Fruit fly (Drosophila melanogaster) whole organism, embryonic: Measurements from ENCODE around the gene CG15425.

Source experiments
- Blimp-1 ChIP-seq: fragments of 200-800 bp; sonication (Bioruptor generic); optimal IDR thresholded peaks from 3 replicates; lab custom pipeline; 2018; ENCODE audit warnings: missing biosample characterization, missing genetic modification characterization, mild to moderate bottlenecking, moderate library complexity, missing genetic modification reagents
- CG10462 ChIP-seq: fragments of 200-800 bp; sonication (Bioruptor generic); optimal IDR thresholded peaks from 2 replicates; lab custom pipeline; 2016; ENCODE audit warnings: missing biosample characterization, missing genetic modification characterization
- CG10654 ChIP-seq: fragments of 200-800 bp; sonication (Bioruptor generic); optimal IDR thresholded peaks from 2 replicates; lab custom pipeline; 2016; ENCODE audit warnings: missing biosample characterization, missing genetic modification characterization
- CG11093 ChIP-seq: fragments of 200-800 bp; sonication (Bioruptor generic); IDR thresholded peaks from 3 replicates; pipeline ENCODE4 v1.3.6; 2022; ENCODE audit warnings: missing biosample characterization, missing genetic modification characterization
- CG11723 ChIP-seq: fragments of 200-800 bp; sonication (Bioruptor generic); optimal IDR thresholded peaks from 2 replicates; lab custom pipeline; 2017; ENCODE audit warnings: missing biosample characterization, mild to moderate bottlenecking, missing genetic modification characterization
- CG1603 ChIP-seq: fragments of 200-800 bp; sonication (Bioruptor generic); optimal IDR thresholded peaks from 2 replicates; lab custom pipeline; 2019; ENCODE audit warnings: missing biosample characterization, mild to moderate bottlenecking, missing genetic modification characterization, moderate library complexity
- CG1647 ChIP-seq: fragments of 200-800 bp; sonication (Bioruptor generic); optimal IDR thresholded peaks from 3 replicates; lab custom pipeline; 2016; ENCODE audit warnings: missing biosample characterization, missing genetic modification characterization
- CG17359 ChIP-seq: fragments of 200-800 bp; sonication (Bioruptor generic); optimal IDR thresholded peaks from 3 replicates; lab custom pipeline; 2018; ENCODE audit warnings: missing biosample characterization, mild to moderate bottlenecking, missing genetic modification characterization, moderate library complexity
- CG18599 ChIP-seq: fragments of 200-800 bp; sonication (Bioruptor generic); optimal IDR thresholded peaks from 3 replicates; lab custom pipeline; 2017; ENCODE audit warnings: missing biosample characterization, missing genetic modification characterization, mild to moderate bottlenecking, moderate library complexity, missing genetic modification reagents
- CG18764 ChIP-seq: fragments of 200-800 bp; sonication (Bioruptor generic); optimal IDR thresholded peaks from 3 replicates; lab custom pipeline; 2016; ENCODE audit warnings: missing biosample characterization, missing genetic modification characterization
- CG32767 ChIP-seq: fragments of 200-800 bp; sonication (Bioruptor generic); IDR thresholded peaks from 2 replicates; pipeline ENCODE4 v1.3.6; 2022; ENCODE audit warnings: missing biosample characterization, missing genetic modification characterization
- CG42726 ChIP-seq: fragments of 200-800 bp; sonication (Bioruptor generic); IDR thresholded peaks from 2 replicates; pipeline ENCODE4 v1.3.6; 2022; ENCODE audit warnings: missing biosample characterization, missing genetic modification characterization; ENCODE audit not compliant: partially characterized antibody
- CG4328 ChIP-seq: fragments of 200-800 bp; sonication (Bioruptor generic); optimal IDR thresholded peaks from 3 replicates; lab custom pipeline; 2017; ENCODE audit warnings: missing biosample characterization, missing genetic modification reagents, missing genetic modification characterization
- CG4617 ChIP-seq: fragments of 200-800 bp; sonication (Bioruptor generic); optimal IDR thresholded peaks from 3 replicates; lab custom pipeline; 2016; ENCODE audit warnings: missing biosample characterization, missing genetic modification characterization, borderline replicate concordance
- CG5245 ChIP-seq: fragments of 200-800 bp; sonication (Bioruptor generic); optimal IDR thresholded peaks from 3 replicates; lab custom pipeline; 2016; ENCODE audit warnings: missing biosample characterization, missing genetic modification characterization
- CG7839 ChIP-seq: fragments of 200-800 bp; sonication (Bioruptor generic); optimal IDR thresholded peaks from 3 replicates; lab custom pipeline; 2018; ENCODE audit warnings: missing biosample characterization, mild to moderate bottlenecking, missing genetic modification characterization, moderate library complexity
- CG9437 ChIP-seq: fragments of 200-800 bp; sonication (Bioruptor generic); optimal IDR thresholded peaks from 2 replicates; lab custom pipeline; 2018; ENCODE audit warnings: missing biosample characterization, mild to moderate bottlenecking, missing genetic modification characterization
- CG9932 ChIP-seq: fragments of 200-800 bp; sonication (Bioruptor generic); IDR thresholded peaks from 2 replicates; pipeline ENCODE4 v1.3.6; 2022; ENCODE audit warnings: missing biosample characterization, missing genetic modification characterization
- CoRest ChIP-seq: fragments of 200-800 bp; sonication (Bioruptor generic); optimal IDR thresholded peaks from 3 replicates; lab custom pipeline; 2018; ENCODE audit warnings: missing biosample characterization, mild to moderate bottlenecking, missing genetic modification characterization, moderate library complexity
- Dbx ChIP-seq: fragments of 200-800 bp; sonication (Bioruptor generic); IDR thresholded peaks from 3 replicates; pipeline ENCODE4 v1.3.6; 2022; ENCODE audit warnings: missing biosample characterization, missing genetic modification characterization
- Dp ChIP-seq: fragments of 200-800 bp; sonication (Bioruptor generic); optimal IDR thresholded peaks from 2 replicates; lab custom pipeline; 2018; ENCODE audit warnings: missing biosample characterization, mild to moderate bottlenecking, missing genetic modification characterization, moderate library complexity
- Dref ChIP-seq: fragments of 200-800 bp; sonication (Bioruptor generic); IDR thresholded peaks from 2 replicates; pipeline ENCODE4 v1.3.6; 2022; ENCODE audit warnings: missing biosample characterization, missing genetic modification characterization
- E2f2 ChIP-seq: fragments of 200-800 bp; sonication (Bioruptor generic); IDR thresholded peaks from 2 replicates; pipeline ENCODE4 v1.3.6; 2022; ENCODE audit warnings: missing biosample characterization, missing genetic modification characterization
- Hand ChIP-seq: fragments of 200-800 bp; sonication (Bioruptor generic); optimal IDR thresholded peaks from 2 replicates; lab custom pipeline; 2017; ENCODE audit warnings: mild to moderate bottlenecking, missing biosample characterization, missing genetic modification reagents, missing genetic modification characterization
- Max ChIP-seq: fragments of 200-800 bp; sonication (Bioruptor generic); optimal IDR thresholded peaks from 2 replicates; lab custom pipeline; 2016; ENCODE audit warnings: missing biosample characterization, mild to moderate bottlenecking, missing genetic modification characterization
- Meics ChIP-seq: fragments of 200-800 bp; sonication (Bioruptor generic); optimal IDR thresholded peaks from 2 replicates; lab custom pipeline; 2017; ENCODE audit warnings: missing biosample characterization, mild to moderate bottlenecking, missing genetic modification characterization
- NfI ChIP-seq: fragments of 200-800 bp; sonication (Bioruptor generic); optimal IDR thresholded peaks from 3 replicates; lab custom pipeline; 2018; ENCODE audit warnings: missing biosample characterization, mild to moderate bottlenecking, missing genetic modification characterization, moderate library complexity
- Ravus ChIP-seq: fragments of 200-800 bp; sonication (Bioruptor generic); IDR thresholded peaks from 2 replicates; pipeline ENCODE4 v1.3.6; 2022; ENCODE audit warnings: missing biosample characterization, missing genetic modification characterization
- Rfx ChIP-seq: fragments of 200-800 bp; sonication (Bioruptor generic); IDR thresholded peaks from 2 replicates; pipeline ENCODE4 v1.3.6; 2022; ENCODE audit warnings: missing biosample characterization, missing genetic modification characterization
- Usf ChIP-seq: fragments of 200-800 bp; sonication (Bioruptor generic); optimal IDR thresholded peaks from 2 replicates; lab custom pipeline; 2017; ENCODE audit warnings: missing genotype, missing biosample characterization, missing genetic modification characterization
- YL-1 ChIP-seq: fragments of 200-800 bp; sonication (Bioruptor generic); optimal IDR thresholded peaks from 3 replicates; lab custom pipeline; 2017; ENCODE audit warnings: missing biosample characterization, mild to moderate bottlenecking, missing genetic modification characterization
- bbx ChIP-seq: fragments of 200-800 bp; sonication (Bioruptor generic); IDR thresholded peaks from 2 replicates; pipeline ENCODE4 v1.3.6; 2022; ENCODE audit warnings: missing biosample characterization, missing genetic modification characterization; ENCODE audit not compliant: partially characterized antibody
- br ChIP-seq: fragments of >200 bp; optimal IDR thresholded peaks from 2 replicates; lab custom pipeline; 2017
- caup ChIP-seq: fragments of 200-800 bp; sonication (Bioruptor generic); optimal IDR thresholded peaks from 3 replicates; lab custom pipeline; 2017; ENCODE audit warnings: missing biosample characterization, mild to moderate bottlenecking, missing genetic modification characterization, moderate library complexity; ENCODE audit not compliant: severe bottlenecking
- cwo ChIP-seq: fragments of 200-800 bp; sonication (Bioruptor generic); optimal IDR thresholded peaks from 3 replicates; lab custom pipeline; 2017; ENCODE audit warnings: missing biosample characterization, missing genetic modification characterization, mild to moderate bottlenecking, moderate library complexity, missing genetic modification reagents
- grau ChIP-seq: fragments of 200-800 bp; optimal IDR thresholded peaks from 3 replicates; lab custom pipeline; 2019; ENCODE audit warnings: missing biosample characterization, mild to moderate bottlenecking, missing genetic modification characterization, moderate library complexity
- ind ChIP-seq: fragments of 200-800 bp; sonication (Bioruptor generic); optimal IDR thresholded peaks from 3 replicates; lab custom pipeline; 2016; ENCODE audit warnings: missing biosample characterization, missing genetic modification characterization
- insv ChIP-seq, 2 experiments: fragments of 200-800 bp; sonication (Bioruptor generic); optimal IDR thresholded peaks; 3 replicates each; lab custom pipeline; 2016 to 2018; ENCODE audit warnings: missing biosample characterization in 2 of 2, missing genetic modification characterization in 2 of 2
- lab ChIP-seq: fragments of 200-800 bp; sonication (Bioruptor generic); optimal IDR thresholded peaks from 3 replicates; lab custom pipeline; 2017; ENCODE audit warnings: missing biosample characterization, missing genetic modification characterization, mild to moderate bottlenecking, moderate library complexity, missing genetic modification reagents
- mam ChIP-seq: fragments of 200-800 bp; sonication (Bioruptor generic); optimal IDR thresholded peaks from 3 replicates; lab custom pipeline; 2016; ENCODE audit warnings: missing biosample characterization, missing genetic modification characterization
- nau ChIP-seq: fragments of 200-800 bp; sonication (Bioruptor generic); optimal IDR thresholded peaks from 3 replicates; lab custom pipeline; 2017; ENCODE audit warnings: missing biosample characterization, mild to moderate bottlenecking, missing genetic modification characterization, missing genetic modification reagents
- onecut ChIP-seq: fragments of 200-800 bp; sonication (Bioruptor generic); IDR thresholded peaks from 2 replicates; pipeline ENCODE4 v1.3.6; 2022; ENCODE audit warnings: missing biosample characterization, missing genetic modification characterization
- phol ChIP-seq: fragments of 200-800 bp; sonication (Bioruptor generic); optimal IDR thresholded peaks from 3 replicates; lab custom pipeline; 2018; ENCODE audit warnings: missing biosample characterization, mild to moderate bottlenecking, missing genetic modification characterization, moderate library complexity
- row ChIP-seq: fragments of 200-800 bp; sonication (Bioruptor generic); IDR thresholded peaks from 3 replicates; pipeline ENCODE4 v1.3.6; 2022; ENCODE audit warnings: missing biosample characterization, missing genetic modification characterization
- scrt ChIP-seq: fragments of 200-800 bp; sonication (Bioruptor generic); optimal IDR thresholded peaks from 2 replicates; lab custom pipeline; 2018; ENCODE audit warnings: missing biosample characterization, mild to moderate bottlenecking, missing genetic modification characterization, moderate library complexity
- sisA ChIP-seq: fragments of 200-800 bp; sonication (Bioruptor generic); IDR thresholded peaks from 2 replicates; pipeline ENCODE4 v1.3.6; 2022; ENCODE audit warnings: missing biosample characterization, missing genetic modification characterization
- so ChIP-seq: fragments of 200-800 bp; sonication (Bioruptor generic); IDR thresholded peaks from 3 replicates; pipeline ENCODE4 v1.3.6; 2022; ENCODE audit warnings: missing biosample characterization, missing genetic modification characterization
- stwl ChIP-seq: fragments of 200-800 bp; sonication (Bioruptor generic); optimal IDR thresholded peaks from 3 replicates; lab custom pipeline; 2018; ENCODE audit warnings: missing biosample characterization, mild to moderate bottlenecking, missing genetic modification characterization, moderate library complexity
- vnd ChIP-seq: fragments of 200-800 bp; sonication (Bioruptor generic); IDR thresholded peaks from 3 replicates; pipeline ENCODE4 v1.3.6; 2022; ENCODE audit warnings: missing biosample characterization, missing genetic modification characterization; ENCODE audit not compliant: partially characterized antibody

The CG15425 gene

dm6 chr2L:4224158-4224799, 33.1 kb upstream of the CG15425 start (continued):
- TF ChIP-seq CG9437 (GFP tag; lab: Kevin White, UChicago) (peak; percentile 1), Hand (GFP tag; lab: Kevin White, UChicago) (peak; percentile 24), Max (GFP tag; lab: Kevin White, UChicago) (peak; percentile 5), CG11723 (GFP tag; lab: Kevin White, UChicago) (no peak), Dref (GFP tag; lab: Robert Waterston, UW) (no peak), br (no peak), scrt (GFP tag; lab: Kevin White, UChicago) (peak; percentile 11), mam (GFP tag; lab: Kevin White, UChicago) (peak; percentile 53), Meics (GFP tag; lab: Kevin White, UChicago) (peak; percentile 46), cwo (GFP tag; lab: Kevin White, UChicago) (peak; percentile 12), CG18599 (peak; percentile 55), CG42726 (GFP tag; lab: Robert Waterston, UW) (no peak), insv (GFP tag; optimal IDR thresholded peaks at IDR 0.05; lab: Kevin White, UChicago) (peak in 1 of 2 experiments; percentile 20), CG11093 (GFP tag; lab: Robert Waterston, UW) (no peak), CG4328 (GFP tag; lab: Kevin White, UChicago) (no peak), Rfx (peak; percentile 69), phol (tag; lab: Kevin White, UChicago) (peak; percentile 15), NfI (peak; percentile 46), CG5245 (GFP tag; lab: Kevin White, UChicago) (no peak), bbx (GFP tag; lab: Robert Waterston, UW) (peak; percentile 41; the same call in 1 of the 2 replicates), E2f2 (GFP tag; lab: Robert Waterston, UW) (peak; percentile 97), Usf (GFP tag; lab: Kevin White, UChicago) (no peak), CoRest (tag; lab: Kevin White, UChicago) (peak; percentile 22), YL-1 (GFP tag; lab: Kevin White, UChicago) (peak; percentile 22), lab (GFP tag; lab: Kevin White, UChicago) (peak; percentile 76), CG9932 (GFP tag; lab: Robert Waterston, UW) (peak; percentile 57), Ravus (no peak), sisA (GFP tag; lab: Robert Waterston, UW) (no peak), nau (GFP tag; lab: Kevin White, UChicago) (peak; percentile 51), CG1603 (tag; lab: Kevin White, UChicago) (peak; percentile 16), CG4617 (peak; percentile 1), CG10654 (GFP tag; lab: Kevin White, UChicago) (peak; percentile 31), Blimp-1 (GFP tag; lab: Kevin White, UChicago) (peak; percentile 24), CG17359 (tag; lab: Kevin White, UChicago) (peak; percentile 37), CG7839 (tag; lab: Kevin White, UChicago) (peak; percentile 6), row (GFP tag; lab: Robert Waterston, UW) (peak; percentile 60; the same call in 2 of the 3 replicates), CG18764 (GFP tag; lab: Kevin White, UChicago) (peak; percentile 9), CG32767 (no peak), CG1647 (GFP tag; lab: Kevin White, UChicago) (peak; percentile 2), ind (GFP tag; lab: Kevin White, UChicago) (peak; percentile 43), grau (peak; percentile 4), onecut (0 out of 2 replicates have a peak, but pooled peaks have one; percentile 12), Dbx (GFP tag; lab: Robert Waterston, UW) (peak; percentile 57; the same call in 2 of the 3 replicates), vnd (GFP tag; lab: Robert Waterston, UW) (peak; percentile 50; the same call in 1 of the 3 replicates), CG10462 (GFP tag; lab: Kevin White, UChicago) (no peak), caup (GFP tag; lab: Kevin White, UChicago) (peak; percentile 38), Dp (peak; percentile 92), so (GFP tag; lab: Robert Waterston, UW) (peak; percentile 31; the same call in 1 of the 3 replicates), stwl (peak; percentile 63)
